Fruit fly (Drosophila melanogaster): ENCODE results near the gene U2af38.

DNA sequence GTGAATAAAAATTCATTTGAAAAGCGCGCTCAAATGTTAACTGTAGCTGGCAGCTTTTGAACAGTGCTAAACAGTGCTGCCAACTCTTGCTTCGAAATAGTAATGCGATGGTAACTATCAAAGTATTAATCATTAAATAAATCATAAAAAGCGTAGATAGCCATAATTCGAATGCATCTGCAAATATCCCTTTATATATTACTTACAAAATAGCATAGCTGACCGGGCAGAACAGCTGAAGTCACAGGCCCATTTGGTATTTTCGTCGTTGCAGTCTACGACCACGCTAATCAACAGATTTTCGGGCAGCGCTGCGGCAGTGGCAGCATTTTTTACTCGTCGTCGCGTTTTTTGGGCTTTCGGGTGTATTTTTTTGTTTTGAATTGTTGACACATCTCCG is 11.2 kb upstream of the U2af38 start, which contains the start of gene Plc21C:
- TF ChIP-seq dl (GFP tag; optimal IDR thresholded peaks at IDR 0.05; ENCODE audit: insufficient read depth in 1 of 2, partially characterized antibody in 2 of 2) (peak in 1 of 2 experiments; percentile 4), h (GFP tag; optimal IDR thresholded peaks at IDR 0.05) (peak; percentile 62)

Data from whole organism, wandering third instar larva.